Worm (Caenorhabditis elegans): ENCODE results near the gene R08A2.2.

The R08A2.2 gene

DNA sequence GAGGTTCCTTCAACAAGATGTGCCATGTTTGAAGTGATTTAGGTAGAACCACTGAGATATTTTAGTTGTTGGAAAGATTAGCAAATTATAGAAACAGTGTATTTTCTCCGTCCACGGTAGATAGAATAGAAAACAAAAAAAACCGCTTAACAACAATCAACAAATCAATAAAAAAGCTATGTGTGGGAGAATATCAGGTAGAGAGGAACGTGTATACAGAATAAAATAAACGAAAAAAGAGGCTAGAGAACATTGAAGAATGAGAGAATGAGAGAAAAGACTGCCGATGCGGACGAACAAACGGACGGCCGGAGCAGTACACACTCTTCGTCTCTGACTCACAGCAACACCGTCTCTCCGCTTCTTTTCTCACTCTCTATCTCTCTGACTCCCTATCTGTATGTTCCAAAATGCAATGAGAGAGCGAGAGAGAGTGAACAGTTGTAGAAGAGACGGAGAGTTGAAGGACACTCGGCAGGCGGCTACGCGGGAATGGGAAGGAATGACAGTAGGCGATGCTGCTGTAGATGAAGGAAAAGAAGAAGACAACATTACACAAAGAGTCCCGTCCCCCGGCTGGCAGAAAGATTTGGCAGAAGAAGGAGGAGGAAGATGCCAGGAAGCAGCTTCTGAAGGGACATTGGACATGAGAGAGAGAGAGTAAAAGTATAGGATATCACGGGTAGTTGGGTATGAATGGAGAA is 18.8 kb downstream of the R08A2.2 start, which contains the start of gene unc-112:
unc-112 (minus strand) TSS at position 51 of the 704 bp plus-strand sequence.
- TF ChIP-seq lin-13 (GFP tag; optimal IDR thresholded peaks at IDR 0.05) (peak; percentile 72), mab-5 (tag; optimal IDR thresholded peaks at IDR 0.05) (peak; percentile 8), unc-55 (GFP tag; optimal IDR thresholded peaks at IDR 0.05) (peak; percentile 91), sma-9 (GFP tag; optimal IDR thresholded peaks at IDR 0.05) (peak; percentile 84), sma-9 (tag; optimal IDR thresholded peaks at IDR 0.05) (no peak), nhr-6 (tag; optimal IDR thresholded peaks at IDR 0.05) (no peak), Y55F3AM.14 (GFP tag; optimal IDR thresholded peaks at IDR 0.05) (peak; percentile 12), nhr-77 (tag; optimal IDR thresholded peaks at IDR 0.05) (no peak), blmp-1 (tag; optimal IDR thresholded peaks at IDR 0.05; ENCODE audit: insufficient read depth) (no peak), zag-1 (tag; optimal IDR thresholded peaks at IDR 0.05) (peak; percentile 52), lsy-2 (tag; optimal IDR thresholded peaks at IDR 0.05) (peak in 1 of 2 experiments; percentile 77), F13H6.1 (tag; optimal IDR thresholded peaks at IDR 0.05) (peak; percentile 92), crh-2 (tag; optimal IDR thresholded peaks at IDR 0.05) (peak; percentile 56), mdl-1 (tag; optimal IDR thresholded peaks at IDR 0.05) (peak in 1 of 2 experiments; percentile 47), nhr-25 (tag; optimal IDR thresholded peaks at IDR 0.05) (peak; percentile 71), ztf-4 (tag; optimal IDR thresholded peaks at IDR 0.05) (peak; percentile 72), nhr-129 (tag; optimal IDR thresholded peaks at IDR 0.05) (peak; percentile 92), sma-3 (GFP tag; optimal IDR thresholded peaks at IDR 0.05) (peak; percentile 42), C34F6.9 (tag; optimal IDR thresholded peaks at IDR 0.05) (peak; percentile 86), nhr-10 (tag; optimal IDR thresholded peaks at IDR 0.05) (no peak), lin-39 (tag; optimal IDR thresholded peaks at IDR 0.05) (peak; percentile 50), aly-2 (tag; optimal IDR thresholded peaks at IDR 0.05) (no peak), snpc-4 (tag; optimal IDR thresholded peaks at IDR 0.05) (no peak), alr-1 (tag; optimal IDR thresholded peaks at IDR 0.05) (no peak), ama-1 (optimal IDR thresholded peaks at IDR 0.05) (no peak), sem-4 (tag; optimal IDR thresholded peaks at IDR 0.05) (peak; percentile 78), fos-1 (tag; optimal IDR thresholded peaks at IDR 0.05) (peak; percentile 99), gmeb-1 (tag; optimal IDR thresholded peaks at IDR 0.05) (peak; percentile 5), egl-27 (tag; optimal IDR thresholded peaks at IDR 0.05) (peak; percentile 17)

DNA sequence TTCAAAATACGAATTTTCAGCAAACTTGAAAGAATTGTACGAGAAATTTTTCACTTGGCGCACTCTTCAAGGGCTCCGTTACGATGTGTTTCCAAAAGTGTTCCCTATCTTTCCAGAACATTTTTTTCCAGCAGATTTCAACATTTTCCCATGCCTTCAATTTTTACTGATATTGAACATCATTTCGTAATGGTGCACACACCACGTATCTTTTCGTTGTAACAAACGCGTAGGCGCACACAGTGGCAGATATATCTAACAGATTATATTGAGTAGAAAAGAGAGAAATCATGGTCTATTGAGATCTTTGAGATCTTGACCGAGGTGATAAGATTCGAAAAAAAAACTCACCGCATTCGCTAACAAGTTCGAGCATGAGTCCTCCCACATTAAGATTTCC is 19.8 kb downstream of the R08A2.2 start:
- TF ChIP-seq sma-9 (GFP tag; optimal IDR thresholded peaks at IDR 0.05), result no peak
- no peak for TF ChIP-seq sma-9 (tag; optimal IDR thresholded peaks at IDR 0.05)

DNA sequence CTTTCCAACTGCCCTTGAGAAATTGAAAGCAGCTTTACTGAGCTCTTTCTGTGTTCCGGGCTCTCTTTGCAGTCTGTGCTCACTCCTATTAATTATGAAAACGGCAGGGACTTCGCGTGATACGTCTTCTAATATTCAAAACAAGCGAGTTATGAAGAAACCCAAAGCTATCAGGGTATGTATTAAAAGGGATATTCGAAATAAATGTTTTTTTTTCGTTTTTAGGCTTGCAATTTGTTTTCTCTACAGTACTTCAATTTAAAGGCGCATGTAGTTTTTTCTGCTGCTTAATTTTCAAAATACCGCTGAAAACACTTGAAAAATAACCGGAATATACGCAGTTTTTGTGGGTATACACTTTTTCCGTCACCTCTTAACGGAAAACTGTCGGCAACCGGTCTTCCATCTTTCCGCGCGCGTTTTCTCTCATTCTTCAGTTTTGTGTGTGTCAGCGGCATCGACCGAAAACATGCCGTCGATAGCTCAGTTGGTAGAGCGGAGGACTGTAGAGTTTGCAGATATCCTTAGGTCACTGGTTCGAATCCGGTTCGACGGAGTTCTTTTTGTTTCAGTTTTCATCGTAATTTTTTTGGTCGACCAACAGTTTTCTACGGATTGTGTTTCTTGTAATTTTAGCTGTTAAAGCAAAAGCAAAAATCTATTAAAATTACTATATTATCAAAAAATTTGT is 26.3 kb downstream of the R08A2.2 start, which contains the start of gene gasr-8:
gasr-8 (plus strand) TSS at position 51 of the 691 bp plus-strand sequence.
- no peak for TF ChIP-seq nhr-10 (tag; optimal IDR thresholded peaks at IDR 0.05)
- TF ChIP-seq nhr-21 (tag; optimal IDR thresholded peaks at IDR 0.05), result no peak
- no peak for TF ChIP-seq unc-62 (GFP tag; optimal IDR thresholded peaks at IDR 0.05)
- TF ChIP-seq ztf-11 (tag; optimal IDR thresholded peaks at IDR 0.05), result no peak
- no peak for TF ChIP-seq alr-1 (tag; optimal IDR thresholded peaks at IDR 0.05)
- no peak for TF ChIP-seq ZK546.5 (tag; optimal IDR thresholded peaks at IDR 0.05)
- TF ChIP-seq fos-1 (tag; optimal IDR thresholded peaks at IDR 0.05), result no peak
- TF ChIP-seq nhr-23 (tag; optimal IDR thresholded peaks at IDR 0.05), result no peak
- no peak for TF ChIP-seq nhr-129 (tag; optimal IDR thresholded peaks at IDR 0.05)
- no peak for TF ChIP-seq lin-39 (tag; optimal IDR thresholded peaks at IDR 0.05)
- no peak for TF ChIP-seq skn-1 (tag; optimal IDR thresholded peaks at IDR 0.05)
- no peak for TF ChIP-seq C34F6.9 (tag; optimal IDR thresholded peaks at IDR 0.05)
- TF ChIP-seq crh-2 (tag; optimal IDR thresholded peaks at IDR 0.05), result no peak
- no peak for TF ChIP-seq aly-2 (tag; optimal IDR thresholded peaks at IDR 0.05)
- no peak for TF ChIP-seq peb-1 (tag; optimal IDR thresholded peaks at IDR 0.05)
- TF ChIP-seq unc-39 (tag; optimal IDR thresholded peaks at IDR 0.05), result no peak
- TF ChIP-seq mdl-1 (tag; optimal IDR thresholded peaks at IDR 0.05), result no peak
- no peak for TF ChIP-seq unc-55 (GFP tag; optimal IDR thresholded peaks at IDR 0.05)
- TF ChIP-seq snpc-4 (tag; optimal IDR thresholded peaks at IDR 0.05), result no peak
- TF ChIP-seq mbf-1 (tag; optimal IDR thresholded peaks at IDR 0.05), result no peak

Measured in whole organism, L2 larva.